Worm (Caenorhabditis elegans): ENCODE results near the gene T05B11.4.

- TF ChIP-seq ztf-4 (tag; optimal IDR thresholded peaks at IDR 0.05) (no peak), unc-39 (tag; optimal IDR thresholded peaks at IDR 0.05) (no peak), egl-27 (tag; optimal IDR thresholded peaks at IDR 0.05) (no peak), pqm-1 (tag; optimal IDR thresholded peaks at IDR 0.05) (no peak), nhr-237 (tag; optimal IDR thresholded peaks at IDR 0.05) (no peak), mdl-1 (tag; optimal IDR thresholded peaks at IDR 0.05) (no peak), nfya-1 (tag; optimal IDR thresholded peaks at IDR 0.05; ENCODE audit: insufficient read depth) (no peak), skn-1 (tag; optimal IDR thresholded peaks at IDR 0.05) (no peak)
These were observed 20.8 kb upstream of the T05B11.4 start for ce11 chrV:7775226-7775625.
